Worm (Caenorhabditis elegans) whole organism, L1 larva: Measurements from ENCODE around the gene jmjd-3.2.
A peak's percentile ranks its signal among the peaks of the same experiment; 100 is the strongest.

Source experiments
- C04F5.9 ChIP-seq: sonication (generic microtip); optimal IDR thresholded peaks from 2 replicates; lab custom pipeline; 2016; ENCODE audit warnings: missing genetic modification characterization, missing compliant biosample characterization
- C16A3.4 ChIP-seq: fragments of 150-350 bp; optimal IDR thresholded peaks from 2 replicates; lab custom pipeline; 2014; ENCODE audit warnings: missing biosample characterization, missing genetic modification characterization
- aha-1 ChIP-seq: fragments of 150-350 bp; optimal IDR thresholded peaks from 2 replicates; lab custom pipeline; 2014; ENCODE audit warnings: missing biosample characterization, missing genetic modification characterization
- alr-1 ChIP-seq: fragments of 200-800 bp; sonication (Bioruptor generic); optimal IDR thresholded peaks from 2 replicates; lab custom pipeline; 2018; ENCODE audit warnings: borderline replicate concordance, mild to moderate bottlenecking, missing genetic modification characterization, missing compliant biosample characterization
- aly-2 ChIP-seq: fragments of 150-350 bp; optimal IDR thresholded peaks from 2 replicates; lab custom pipeline; 2014; ENCODE audit warnings: missing biosample characterization, missing genetic modification characterization
- ama-1 ChIP-seq: fragments of 150-350 bp; optimal IDR thresholded peaks from 2 replicates; lab custom pipeline; 2014
- blmp-1 ChIP-seq: fragments of 150-350 bp; optimal IDR thresholded peaks from 2 replicates; lab custom pipeline; 2014; ENCODE audit warnings: missing biosample characterization, missing genetic modification characterization
- ceh-63 ChIP-seq: fragments of 200-800 bp; sonication (Bioruptor generic); optimal IDR thresholded peaks from 2 replicates; lab custom pipeline; 2018; ENCODE audit warnings: mild to moderate bottlenecking, missing genetic modification characterization, missing compliant biosample characterization
- ceh-82 ChIP-seq, 3 experiments: fragments of 150-350 bp in 1 of 3; sonication (generic microtip) in 2 of 3; optimal IDR thresholded peaks; 2 replicates each; lab custom pipeline; 2014 to 2017; ENCODE audit warnings: missing biosample characterization in 3 of 3, missing genetic modification characterization in 3 of 3
- ceh-88 ChIP-seq: fragments of 200-800 bp; sonication (Bioruptor generic); IDR thresholded peaks from 2 replicates; pipeline ENCODE4 v1.3.6; 2022; ENCODE audit warnings: missing genetic modification characterization, missing compliant biosample characterization
- efl-1 ChIP-seq, 4 experiments: fragments of 150-350 bp; optimal IDR thresholded peaks in 3 of 4; peaks in 1 of 4; 1 replicate in 1 of 4; 2 replicates in 3 of 4; lab custom pipeline; 2014; ENCODE audit warnings: missing biosample characterization in 2 of 4, missing genetic modification characterization in 2 of 4, missing genetic modification reagents in 2 of 4
- egl-13 ChIP-seq: sonication (generic microtip); optimal IDR thresholded peaks from 2 replicates; lab custom pipeline; 2016; ENCODE audit warnings: missing genotype, missing genetic modification reagents, missing genetic modification characterization, missing compliant biosample characterization
- egl-27 ChIP-seq, 2 experiments: fragments of 150-350 bp in 1 of 2; sonication (generic microtip); optimal IDR thresholded peaks; 3 replicates each; lab custom pipeline; 2017 to 2018; ENCODE audit warnings: missing biosample characterization in 2 of 2, missing genetic modification characterization in 2 of 2, missing genetic modification reagents in 2 of 2
- elt-2 ChIP-seq: sonication (generic microtip); optimal IDR thresholded peaks from 2 replicates; lab custom pipeline; 2016; ENCODE audit warnings: missing genetic modification characterization, mild to moderate bottlenecking, inconsistent platforms, missing compliant biosample characterization, missing genetic modification reagents
- elt-3 ChIP-seq, 6 experiments: fragments of 150-350 bp in 1 of 6; sonication (generic microtip); optimal IDR thresholded peaks; 2 replicates each; lab custom pipeline; 2017 to 2018; ENCODE audit warnings: missing biosample characterization in 6 of 6, missing genetic modification characterization in 6 of 6, inconsistent platforms in 1 of 6
- ets-5 ChIP-seq: fragments of 200-800 bp; sonication (Bioruptor generic); IDR thresholded peaks from 2 replicates; pipeline ENCODE4 v1.3.6; 2022; ENCODE audit warnings: missing genetic modification characterization, missing compliant biosample characterization
- fkh-8 ChIP-seq: sonication (generic microtip); optimal IDR thresholded peaks from 2 replicates; lab custom pipeline; 2016; ENCODE audit warnings: mild to moderate bottlenecking, missing genetic modification characterization, missing compliant biosample characterization
- fos-1 ChIP-seq: fragments of 150-350 bp; optimal IDR thresholded peaks from 2 replicates; lab custom pipeline; 2014; ENCODE audit warnings: missing biosample characterization, missing genetic modification characterization
- grh-1 ChIP-seq: fragments of 200-800 bp; sonication (Bioruptor generic); IDR thresholded peaks from 2 replicates; pipeline ENCODE4 v1.3.6; 2022; ENCODE audit warnings: missing genetic modification reagents, missing genetic modification characterization, missing compliant biosample characterization
- hlh-17 ChIP-seq: fragments of 200-800 bp; sonication (Bioruptor generic); optimal IDR thresholded peaks from 2 replicates; lab custom pipeline; 2018; ENCODE audit warnings: missing genetic modification characterization, mild to moderate bottlenecking, missing compliant biosample characterization, moderate library complexity, borderline replicate concordance
- hlh-4 ChIP-seq: sonication (generic microtip); optimal IDR thresholded peaks from 2 replicates; lab custom pipeline; 2016; ENCODE audit warnings: mild to moderate bottlenecking, missing genetic modification characterization, missing compliant biosample characterization
- irx-1 ChIP-seq: sonication (generic microtip); optimal IDR thresholded peaks from 2 replicates; lab custom pipeline; 2016; ENCODE audit warnings: missing genetic modification characterization, missing compliant biosample characterization
- isw-1 ChIP-seq: fragments of 200-800 bp; sonication (Bioruptor generic); IDR thresholded peaks from 2 replicates; pipeline ENCODE4 v1.3.6; 2022; ENCODE audit warnings: missing genetic modification characterization, missing compliant biosample characterization
- lin-14 ChIP-seq: fragments of 200-800 bp; sonication (Bioruptor generic); optimal IDR thresholded peaks from 2 replicates; lab custom pipeline; 2018; ENCODE audit warnings: mild to moderate bottlenecking, missing genetic modification characterization, moderate library complexity, missing compliant biosample characterization
- lin-15B ChIP-seq: fragments of 150-350 bp; sonication (generic microtip); optimal IDR thresholded peaks from 3 replicates; lab custom pipeline; 2014; ENCODE audit warnings: missing biosample characterization, missing genetic modification characterization
- lin-35 ChIP-seq, 2 experiments: fragments of 150-350 bp; optimal IDR thresholded peaks; 2 replicates each; lab custom pipeline; 2014; ENCODE audit warnings: missing biosample characterization in 2 of 2, missing genetic modification characterization in 2 of 2, missing genetic modification reagents in 2 of 2
- lir-3 ChIP-seq: sonication (generic microtip); optimal IDR thresholded peaks from 2 replicates; lab custom pipeline; 2016; ENCODE audit warnings: mild to moderate bottlenecking, missing genetic modification characterization, moderate library complexity, missing compliant biosample characterization; ENCODE audit not compliant: poor library complexity
- lsy-2 ChIP-seq, 2 experiments: fragments of 150-350 bp; optimal IDR thresholded peaks; 2 replicates each; lab custom pipeline; 2014; ENCODE audit warnings: missing biosample characterization in 2 of 2, missing genetic modification characterization in 2 of 2
- mab-9 ChIP-seq: fragments of 200-800 bp; sonication (Bioruptor generic); IDR thresholded peaks from 2 replicates; pipeline ENCODE4 v1.3.6; 2022; ENCODE audit warnings: missing genetic modification reagents, missing genetic modification characterization, missing compliant biosample characterization
- mef-2 ChIP-seq: fragments of 150-350 bp; optimal IDR thresholded peaks from 2 replicates; lab custom pipeline; 2014; ENCODE audit warnings: missing biosample characterization, missing genetic modification characterization
- nhr-11 ChIP-seq: fragments of 150-350 bp; optimal IDR thresholded peaks from 2 replicates; lab custom pipeline; 2014; ENCODE audit warnings: missing biosample characterization, missing genetic modification characterization
- nhr-12 ChIP-seq: sonication (generic microtip); optimal IDR thresholded peaks from 2 replicates; lab custom pipeline; 2017; ENCODE audit warnings: missing biosample characterization, missing genetic modification characterization
- nhr-19 ChIP-seq: fragments of 200-800 bp; sonication (Bioruptor generic); conservative IDR thresholded peaks from 2 replicates; pipeline ENCODE4 v1.3.6; 2022; ENCODE audit warnings: missing genetic modification characterization, missing compliant biosample characterization
- nhr-20 ChIP-seq: sonication (generic microtip); optimal IDR thresholded peaks from 2 replicates; lab custom pipeline; 2016; ENCODE audit warnings: mild to moderate bottlenecking, missing genetic modification characterization, missing compliant biosample characterization
- nhr-237 ChIP-seq: fragments of 150-350 bp; optimal IDR thresholded peaks from 2 replicates; lab custom pipeline; 2014; ENCODE audit warnings: missing biosample characterization, missing genetic modification characterization
- nhr-47 ChIP-seq: sonication (generic microtip); optimal IDR thresholded peaks from 2 replicates; lab custom pipeline; 2016; ENCODE audit warnings: mild to moderate bottlenecking, missing genetic modification characterization, moderate library complexity, missing compliant biosample characterization
- nhr-71 ChIP-seq: sonication (generic microtip); optimal IDR thresholded peaks from 2 replicates; lab custom pipeline; 2016; ENCODE audit warnings: mild to moderate bottlenecking, missing genetic modification characterization, moderate library complexity, missing compliant biosample characterization
- nhr-77 ChIP-seq: fragments of 150-350 bp; optimal IDR thresholded peaks from 2 replicates; lab custom pipeline; 2014; ENCODE audit warnings: missing biosample characterization, missing genetic modification characterization
- pax-3 ChIP-seq: fragments of 200-800 bp; sonication (Bioruptor generic); optimal IDR thresholded peaks from 2 replicates; lab custom pipeline; 2018; ENCODE audit warnings: mild to moderate bottlenecking, missing genetic modification characterization, moderate library complexity, missing compliant biosample characterization
- pqm-1 ChIP-seq: sonication (generic microtip); optimal IDR thresholded peaks from 3 replicates; lab custom pipeline; 2017; ENCODE audit warnings: missing biosample characterization, missing genetic modification characterization
- skn-1 ChIP-seq: fragments of 150-350 bp; optimal IDR thresholded peaks from 2 replicates; lab custom pipeline; 2014; ENCODE audit warnings: missing biosample characterization, missing genetic modification characterization
- snpc-4 ChIP-seq: fragments of 150-350 bp; optimal IDR thresholded peaks from 2 replicates; lab custom pipeline; 2014; ENCODE audit warnings: missing biosample characterization, missing genetic modification characterization
- sptf-1 ChIP-seq: fragments of 150-350 bp; optimal IDR thresholded peaks from 2 replicates; lab custom pipeline; 2014; ENCODE audit warnings: missing biosample characterization, missing genetic modification characterization
- swsn-7 ChIP-seq: sonication (generic microtip); optimal IDR thresholded peaks from 2 replicates; lab custom pipeline; 2016; ENCODE audit warnings: missing genetic modification characterization, missing compliant biosample characterization
- tbx-2 ChIP-seq: sonication (generic microtip); optimal IDR thresholded peaks from 2 replicates; lab custom pipeline; 2016; ENCODE audit warnings: missing genetic modification characterization, missing compliant biosample characterization
- tlp-1 ChIP-seq: fragments of 150-350 bp; optimal IDR thresholded peaks from 2 replicates; lab custom pipeline; 2014; ENCODE audit warnings: missing biosample characterization, missing genetic modification characterization
- unc-30 ChIP-seq: sonication (generic microtip); optimal IDR thresholded peaks from 2 replicates; lab custom pipeline; 2017; ENCODE audit warnings: missing biosample characterization, missing genetic modification characterization
- unc-62 ChIP-seq: fragments of 150-350 bp; optimal IDR thresholded peaks from 2 replicates; lab custom pipeline; 2014; ENCODE audit warnings: missing biosample characterization, missing genetic modification reagents, missing genetic modification characterization
- zag-1 ChIP-seq: fragments of 150-350 bp; optimal IDR thresholded peaks from 2 replicates; lab custom pipeline; 2014; ENCODE audit warnings: missing biosample characterization, missing genetic modification characterization
- ztf-11 ChIP-seq, 2 experiments: sonication (generic microtip); optimal IDR thresholded peaks; 2 replicates each; lab custom pipeline; 2016 to 2017; ENCODE audit warnings: missing genetic modification characterization in 2 of 2, missing biosample characterization in 1 of 2, missing compliant biosample characterization in 1 of 2
- ztf-4 ChIP-seq: fragments of 150-350 bp; optimal IDR thresholded peaks from 2 replicates; lab custom pipeline; 2014; ENCODE audit warnings: missing biosample characterization, missing genetic modification characterization

The jmjd-3.2 gene

DNA sequence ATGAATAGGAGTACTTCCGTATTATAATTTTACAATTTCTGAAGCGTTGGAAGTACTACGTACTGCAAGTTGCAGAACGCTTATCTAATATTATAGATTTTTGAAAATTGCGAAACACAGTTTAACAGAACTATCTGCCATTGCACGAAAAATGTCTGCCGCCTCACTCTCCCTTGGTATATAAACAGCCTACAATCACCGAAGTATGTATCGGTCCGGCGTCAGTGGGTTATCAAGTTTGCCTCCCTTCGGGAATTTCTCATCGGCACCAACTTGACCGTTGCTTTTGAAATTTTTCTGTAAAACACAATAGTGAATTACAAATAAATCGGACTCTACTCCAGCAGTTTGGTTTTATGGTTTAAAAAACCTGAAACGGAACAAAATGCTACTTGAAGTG, 29.3 kb downstream of the jmjd-3.2 start:
- 0 out of 2 replicates have a peak, but pooled peaks have one; percentile 7 for TF ChIP-seq nhr-19 (GFP tag; lab: Robert Waterston, UW)
- TF ChIP-seq pqm-1 = no peak
- peak; percentile 18 for TF ChIP-seq nhr-47 (tag; lab: Kevin White, UChicago)
- no peak for TF ChIP-seq sptf-1
- no peak for TF ChIP-seq lin-15B
- no peak for TF ChIP-seq nhr-12 (tag; lab: Kevin White, UChicago)
- TF ChIP-seq nhr-71 = no peak
- no peak for TF ChIP-seq egl-13
- no peak for TF ChIP-seq irx-1 (tag; lab: Kevin White, UChicago)
- no peak for TF ChIP-seq hlh-4 (tag; lab: Kevin White, UChicago)
- no peak for TF ChIP-seq mef-2 (tag; lab: Kevin White, UChicago)
- TF ChIP-seq elt-2 (tag; lab: Kevin White, UChicago) = peak; percentile 35
- TF ChIP-seq C16A3.4 = no peak
- TF ChIP-seq snpc-4 = peak; percentile 95
- no peak for TF ChIP-seq nhr-77
- TF ChIP-seq pax-3 = no peak
- TF ChIP-seq swsn-7 (tag; lab: Kevin White, UChicago) = no peak
- no peak for TF ChIP-seq C04F5.9
- peak; percentile 2 for TF ChIP-seq skn-1 (tag; lab: Kevin White, UChicago)
- TF ChIP-seq ceh-88 (GFP tag; lab: Robert Waterston, UW) = no peak
- peak; percentile 0 for TF ChIP-seq nhr-20 (tag; lab: Kevin White, UChicago)
- TF ChIP-seq tlp-1 (tag; lab: Kevin White, UChicago) = no peak
- no peak for TF ChIP-seq elt-3 (tag; optimal IDR thresholded peaks at IDR 0.05; lab: Kevin White, UChicago)
- no peak for TF ChIP-seq nhr-11 (tag; lab: Kevin White, UChicago)
- no peak for TF ChIP-seq unc-62 (GFP tag; lab: Kevin White, UChicago)
- no peak for TF ChIP-seq lir-3

DNA sequence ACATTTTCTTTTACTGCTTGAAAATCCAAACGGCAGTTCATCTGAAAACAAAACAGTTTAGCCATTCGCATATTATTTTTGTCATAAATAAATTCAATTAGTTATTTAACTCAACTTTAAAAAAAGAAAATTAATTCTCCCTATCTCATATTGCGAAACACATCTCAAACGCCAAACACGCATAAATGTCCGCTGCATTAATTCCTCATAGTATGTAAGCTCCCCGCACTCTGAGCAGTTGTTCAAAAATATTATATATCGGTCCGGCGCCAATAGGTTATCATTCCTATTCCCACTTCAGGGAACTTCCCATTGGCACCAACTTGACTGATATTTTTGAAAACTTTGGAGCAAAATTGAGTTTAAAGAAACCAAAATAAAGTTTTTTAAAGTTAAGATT, 30.2 kb downstream of the jmjd-3.2 start:
- TF ChIP-seq ets-5 (no peak), grh-1 (no peak), mab-9 (no peak), ceh-63 (no peak), ama-1 (lab: Kevin White, UChicago) (no peak), aha-1 (tag; lab: Kevin White, UChicago) (no peak), hlh-4 (tag; lab: Kevin White, UChicago) (no peak), ztf-4 (tag; lab: Kevin White, UChicago) (no peak), zag-1 (tag; lab: Kevin White, UChicago) (no peak), isw-1 (GFP tag; lab: Robert Waterston, UW) (no peak), tlp-1 (tag; lab: Kevin White, UChicago) (no peak), unc-62 (GFP tag; lab: Kevin White, UChicago) (no peak), nhr-11 (tag; lab: Kevin White, UChicago) (no peak), efl-1 (optimal IDR thresholded peaks at IDR 0.05; lab: Kevin White, UChicago) (no peak), efl-1 (GFP tag; optimal IDR thresholded peaks at IDR 0.05 in 1 of 2; lab: Kevin White, UChicago) (no peak), nhr-237 (no peak), unc-30 (tag; lab: Kevin White, UChicago) (no peak), hlh-17 (GFP tag; lab: Kevin White, UChicago) (no peak), pqm-1 (no peak), blmp-1 (no peak), elt-2 (tag; lab: Kevin White, UChicago) (no peak), lsy-2 (tag; optimal IDR thresholded peaks at IDR 0.05; lab: Kevin White, UChicago) (peak; percentile 23 to 42), ztf-11 (tag; optimal IDR thresholded peaks at IDR 0.05; lab: Kevin White, UChicago) (no peak), snpc-4 (peak; percentile 98), ceh-82 (tag; optimal IDR thresholded peaks at IDR 0.05; lab: Kevin White, UChicago) (peak; percentile 22 to 41 (median 34)), lin-14 (GFP tag; lab: Kevin White, UChicago) (peak; percentile 31), C16A3.4 (no peak), mef-2 (tag; lab: Kevin White, UChicago) (no peak), nhr-77 (no peak), fos-1 (no peak), aly-2 (tag; lab: Kevin White, UChicago) (no peak), pax-3 (peak; percentile 32), egl-27 (tag; optimal IDR thresholded peaks at IDR 0.05; lab: Kevin White, UChicago) (no peak), tbx-2 (tag; lab: Kevin White, UChicago) (peak; percentile 29), lin-35 (GFP tag; optimal IDR thresholded peaks at IDR 0.05; lab: Kevin White, UChicago) (no peak), fkh-8 (peak; percentile 61), nhr-19 (GFP tag; lab: Robert Waterston, UW) (peak; percentile 20), egl-13 (peak; percentile 90), alr-1 (tag; lab: Kevin White, UChicago) (no peak)
